Fruit fly (Drosophila melanogaster): ENCODE data around the gene CG14459.

- TF ChIP-seq psq (optimal IDR thresholded peaks at IDR 0.05) (no peak), h (optimal IDR thresholded peaks at IDR 0.05) (no peak), ttk (optimal IDR thresholded peaks at IDR 0.05) (no peak), insv (optimal IDR thresholded peaks at IDR 0.05) (no peak), Myc (optimal IDR thresholded peaks at IDR 0.05) (no peak), Sin3A (optimal IDR thresholded peaks at IDR 0.05) (no peak)
Measured at dm6 chr3L:22647627-22648026, 9.9 kb upstream of the CG14459 start, which contains the start of gene CG33769.
